In the genomic region with DNA sequence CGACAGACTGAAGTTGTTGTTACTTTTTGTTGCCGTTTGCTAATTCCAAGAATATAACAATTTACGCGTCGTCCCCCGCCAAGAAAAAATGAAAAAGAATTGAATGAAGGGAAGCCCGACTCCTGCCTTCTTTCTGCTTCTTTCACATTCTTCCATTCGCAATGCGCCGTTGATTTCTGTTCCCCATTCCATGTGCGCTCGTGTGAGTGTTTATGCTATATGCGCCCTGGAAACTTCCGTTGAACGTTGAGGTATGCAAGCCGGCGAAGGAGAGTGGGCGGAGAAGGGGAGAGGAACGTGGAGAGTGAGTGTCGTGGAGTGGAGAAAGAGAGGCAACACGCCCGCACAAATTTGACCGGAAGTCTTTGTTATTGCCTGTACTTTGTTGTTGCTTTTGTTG, we compare ENCODE assay signal across 2 fruit fly cellular contexts.
A peak's percentile ranks its signal among the peaks of the same experiment; 100 is the strongest.
TF ChIP-seq lines count a peak whose summit lies in the region.

No protein-coding gene starts in this region.

TF ChIP-seq in whole organism, embryonic, 481 proteins besides CTCF, POLR2A, EP300 and RAD21 (continued from another document):
- TF ChIP-seq Trl (optimal IDR thresholded peaks at IDR 0.05; lab: Kevin White, UChicago): peak; percentile 11 to 38
- TF ChIP-seq Trl (GFP tag; optimal IDR thresholded peaks at IDR 0.05; lab: Kevin White, UChicago): no peak
- peak; percentile 72; the same call in 2 of the 3 replicates for TF ChIP-seq sr (GFP tag; IDR thresholded peaks at IDR 0.05; lab: Robert Waterston, UW)
- 0 out of 2 replicates have a peak, but pooled peaks have one; percentile 14 for TF ChIP-seq vvl (GFP tag; IDR thresholded peaks at IDR 0.05; lab: Robert Waterston, UW)
- TF ChIP-seq CG7928 (GFP tag; optimal IDR thresholded peaks at IDR 0.05; lab: Kevin White, UChicago): no peak
- no peak for TF ChIP-seq Vsx1 (GFP tag; optimal IDR thresholded peaks at IDR 0.05; lab: Kevin White, UChicago)
- TF ChIP-seq nom (GFP tag; optimal IDR thresholded peaks at IDR 0.05; lab: Kevin White, UChicago): peak; percentile 6
- peak; percentile 81 for TF ChIP-seq sd (tag; optimal IDR thresholded peaks at IDR 0.05; lab: Kevin White, UChicago)
- no peak for TF ChIP-seq Side (GFP tag; optimal IDR thresholded peaks at IDR 0.05; lab: Kevin White, UChicago)
- TF ChIP-seq kni (GFP tag; optimal IDR thresholded peaks at IDR 0.05; lab: Kevin White, UChicago): peak; percentile 21
- no peak for TF ChIP-seq Fer1 (GFP tag; optimal IDR thresholded peaks at IDR 0.05; lab: Kevin White, UChicago)
- peak; percentile 86 for TF ChIP-seq crol (GFP tag; IDR thresholded peaks at IDR 0.05; lab: Robert Waterston, UW)
- no peak for TF ChIP-seq stc (GFP tag; IDR thresholded peaks at IDR 0.05; lab: Robert Waterston, UW)
- no peak for TF ChIP-seq Ssrp (tag; optimal IDR thresholded peaks at IDR 0.05; lab: Kevin White, UChicago)
- no peak for TF ChIP-seq ken (GFP tag; IDR thresholded peaks at IDR 0.05; lab: Robert Waterston, UW)

TF ChIP-seq in whole organism, wandering third instar larva, 38 proteins besides CTCF, POLR2A, EP300 and RAD21 (continued from another document):
- TF ChIP-seq foxo (GFP tag; optimal IDR thresholded peaks at IDR 0.05; lab: Kevin White, UChicago): no peak
TF ChIP-seq in whole organism, wandering third instar larva: peak in this region for 5.
